Worm (Caenorhabditis elegans) whole organism, midembryonic: ENCODE results near the gene lipl-2.

Experiments used
- T22C8.4 ChIP-seq: fragments of 200-800 bp; sonication (Bioruptor generic); IDR thresholded peaks from 2 replicates; pipeline ENCODE4 v1.3.6; 2022; ENCODE audit warnings: missing genetic modification characterization, missing compliant biosample characterization
- cog-1 ChIP-seq: sonication (generic microtip); optimal IDR thresholded peaks from 2 replicates; lab custom pipeline; 2016; ENCODE audit warnings: missing genetic modification characterization, missing compliant biosample characterization
- flt-1 ChIP-seq: fragments of 200-800 bp; sonication (Bioruptor generic); IDR thresholded peaks from 2 replicates; pipeline ENCODE4 v1.3.6; 2022; ENCODE audit warnings: missing genetic modification characterization, missing compliant biosample characterization
- klf-2 ChIP-seq: fragments of 200-800 bp; sonication (Bioruptor generic); conservative IDR thresholded peaks from 2 replicates; pipeline ENCODE4 v1.3.6; 2022; ENCODE audit warnings: missing genetic modification reagents, missing genetic modification characterization, missing compliant biosample characterization
- med-1 ChIP-seq: sonication (generic microtip); optimal IDR thresholded peaks from 2 replicates; lab custom pipeline; 2017; ENCODE audit warnings: missing genetic modification characterization, mild to moderate bottlenecking, missing compliant biosample characterization, antibody characterized with exemption, missing genetic modification reagents; ENCODE audit not compliant: insufficient read depth
- ref-1 ChIP-seq: fragments of 200-800 bp; sonication (Bioruptor generic); conservative IDR thresholded peaks from 2 replicates; pipeline ENCODE4 v1.3.6; 2022; ENCODE audit warnings: missing genetic modification reagents, missing genetic modification characterization, missing compliant biosample characterization
- tab-1 ChIP-seq: fragments of 200-800 bp; sonication (Bioruptor generic); IDR thresholded peaks from 2 replicates; pipeline ENCODE4 v1.3.6; 2022; ENCODE audit warnings: missing genetic modification characterization, missing compliant biosample characterization
- ztf-23 ChIP-seq: fragments of 200-800 bp; sonication (Bioruptor generic); IDR thresholded peaks from 2 replicates; pipeline ENCODE4 v1.3.6; 2022; ENCODE audit warnings: missing genetic modification reagents, missing genetic modification characterization, missing compliant biosample characterization
- ztf-29 ChIP-seq: fragments of 200-800 bp; sonication (Bioruptor generic); IDR thresholded peaks from 2 replicates; pipeline ENCODE4 v1.3.6; 2022; ENCODE audit warnings: missing genetic modification reagents, missing genetic modification characterization, missing compliant biosample characterization

Gene lipl-2

ce11 chrV:9758437-9758836, 32.9 kb upstream of the lipl-2 start:
- TF ChIP-seq klf-2 (GFP tag; lab: Robert Waterston, UW) (no peak), ztf-29 (no peak), flt-1 (GFP tag; lab: Robert Waterston, UW) (no peak), ref-1 (no peak), med-1 (GFP tag; lab: Kevin White, UChicago) (no peak), T22C8.4 (GFP tag; lab: Robert Waterston, UW) (no peak), ztf-23 (GFP tag; lab: Robert Waterston, UW) (no peak), cog-1 (tag; lab: Kevin White, UChicago) (no peak), tab-1 (GFP tag; lab: Robert Waterston, UW) (no peak)

ce11 chrV:9763759-9764158, 27.6 kb upstream of the lipl-2 start:
- TF ChIP-seq ztf-23 (GFP tag; lab: Robert Waterston, UW), result no peak
- no peak for TF ChIP-seq cog-1 (tag; lab: Kevin White, UChicago)
- no peak for TF ChIP-seq T22C8.4 (GFP tag; lab: Robert Waterston, UW)
- no peak for TF ChIP-seq tab-1 (GFP tag; lab: Robert Waterston, UW)
- TF ChIP-seq med-1 (GFP tag; lab: Kevin White, UChicago), result no peak
- TF ChIP-seq ztf-29, result no peak
- TF ChIP-seq ref-1, result no peak
- TF ChIP-seq klf-2 (GFP tag; lab: Robert Waterston, UW), result no peak
- no peak for TF ChIP-seq flt-1 (GFP tag; lab: Robert Waterston, UW)

ce11 chrV:9764552-9764951, 26.8 kb upstream of the lipl-2 start:
- TF ChIP-seq flt-1 (GFP tag; lab: Robert Waterston, UW) (no peak), ztf-29 (no peak), med-1 (GFP tag; lab: Kevin White, UChicago) (no peak), T22C8.4 (GFP tag; lab: Robert Waterston, UW) (no peak), ref-1 (no peak), ztf-23 (GFP tag; lab: Robert Waterston, UW) (no peak), tab-1 (GFP tag; lab: Robert Waterston, UW) (no peak), cog-1 (tag; lab: Kevin White, UChicago) (no peak), klf-2 (GFP tag; lab: Robert Waterston, UW) (no peak)

ce11 chrV:9765622-9766021, 25.7 kb upstream of the lipl-2 start:
- no peak for TF ChIP-seq med-1 (GFP tag; lab: Kevin White, UChicago)
- TF ChIP-seq flt-1 (GFP tag; lab: Robert Waterston, UW), result no peak
- TF ChIP-seq klf-2 (GFP tag; lab: Robert Waterston, UW), result no peak
- no peak for TF ChIP-seq cog-1 (tag; lab: Kevin White, UChicago)
- TF ChIP-seq ztf-29, result no peak
- TF ChIP-seq tab-1 (GFP tag; lab: Robert Waterston, UW), result no peak
- TF ChIP-seq T22C8.4 (GFP tag; lab: Robert Waterston, UW), result no peak
- TF ChIP-seq ref-1, result no peak
- TF ChIP-seq ztf-23 (GFP tag; lab: Robert Waterston, UW), result no peak

ce11 chrV:9767941-9768340, 23.4 kb upstream of the lipl-2 start:
- TF ChIP-seq ztf-23 (GFP tag; lab: Robert Waterston, UW) (no peak), tab-1 (GFP tag; lab: Robert Waterston, UW) (no peak), klf-2 (GFP tag; lab: Robert Waterston, UW) (no peak), ztf-29 (no peak), cog-1 (tag; lab: Kevin White, UChicago) (no peak)

ce11 chrV:9768828-9769778, 22.3 kb upstream of the lipl-2 start, which contains the start of gene unc-42:
unc-42 (minus strand) TSS chrV:9769391.
- TF ChIP-seq tab-1 (GFP tag; lab: Robert Waterston, UW) (no peak), klf-2 (GFP tag; lab: Robert Waterston, UW) (no peak), cog-1 (tag; lab: Kevin White, UChicago) (no peak), flt-1 (GFP tag; lab: Robert Waterston, UW) (0 out of 2 replicates have a peak, but pooled peaks have one; percentile 27)

- no peak for TF ChIP-seq cog-1 (tag; lab: Kevin White, UChicago)
- TF ChIP-seq ztf-23 (GFP tag; lab: Robert Waterston, UW), result no peak
- no peak for TF ChIP-seq T22C8.4 (GFP tag; lab: Robert Waterston, UW)
- no peak for TF ChIP-seq klf-2 (GFP tag; lab: Robert Waterston, UW)
- TF ChIP-seq med-1 (GFP tag; lab: Kevin White, UChicago), result no peak
- TF ChIP-seq ztf-29, result no peak
These were observed 20.1 kb upstream of the lipl-2 start for ce11 chrV:9771311-9771710.

ce11 chrV:9771970-9772369, 19.4 kb upstream of the lipl-2 start, which contains the start of gene F46B6.2:
F46B6.2 (plus strand) TSS chrV:9772285.
- TF ChIP-seq T22C8.4 (GFP tag; lab: Robert Waterston, UW), result no peak
- TF ChIP-seq med-1 (GFP tag; lab: Kevin White, UChicago), result no peak
- no peak for TF ChIP-seq cog-1 (tag; lab: Kevin White, UChicago)
- TF ChIP-seq ztf-29, result no peak
- no peak for TF ChIP-seq ref-1
- TF ChIP-seq flt-1 (GFP tag; lab: Robert Waterston, UW), result no peak
- no peak for TF ChIP-seq klf-2 (GFP tag; lab: Robert Waterston, UW)
- TF ChIP-seq ztf-23 (GFP tag; lab: Robert Waterston, UW), result no peak
- TF ChIP-seq tab-1 (GFP tag; lab: Robert Waterston, UW), result no peak

- TF ChIP-seq cog-1 (tag; lab: Kevin White, UChicago) (no peak), med-1 (GFP tag; lab: Kevin White, UChicago) (no peak), flt-1 (GFP tag; lab: Robert Waterston, UW) (no peak), ztf-23 (GFP tag; lab: Robert Waterston, UW) (no peak), ref-1 (no peak), ztf-29 (no peak), tab-1 (GFP tag; lab: Robert Waterston, UW) (no peak), klf-2 (GFP tag; lab: Robert Waterston, UW) (no peak), T22C8.4 (GFP tag; lab: Robert Waterston, UW) (no peak)
These were observed 15.6 kb upstream of the lipl-2 start, which contains the start of gene F46B6.12 for ce11 chrV:9775734-9776133. F46B6.12 (minus strand) TSS chrV:9775834.
